Fruit fly (Drosophila melanogaster): ENCODE data around the gene Pburs.
A peak's percentile ranks its signal among the peaks of the same experiment; 100 is the strongest.

The Pburs gene

DNA sequence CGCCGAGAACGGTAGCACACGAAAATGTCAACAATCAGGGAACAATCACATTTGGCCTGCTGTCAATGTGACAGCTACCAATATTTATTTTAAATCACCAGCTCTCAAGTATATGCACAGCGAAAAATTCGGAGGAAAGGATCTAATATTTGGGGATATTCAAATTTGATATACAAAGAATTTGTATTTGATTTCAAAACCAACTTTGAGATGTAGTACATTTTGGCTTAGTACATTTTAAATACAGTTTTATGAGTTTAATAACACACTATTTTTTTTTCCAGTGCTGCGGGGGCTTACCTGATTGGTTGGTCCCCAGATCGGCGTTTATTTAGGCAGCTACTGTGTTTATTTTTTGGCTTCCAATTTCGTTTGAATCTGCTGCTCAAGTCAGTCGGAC is 43.9 kb upstream of the Pburs start (continued):
- TF ChIP-seq Meics (GFP tag; optimal IDR thresholded peaks at IDR 0.05) (peak; percentile 41), lov (optimal IDR thresholded peaks at IDR 0.05) (no peak), lov (GFP tag; IDR thresholded peaks at IDR 0.05) (peak; percentile 86), ranshi (GFP tag; IDR thresholded peaks at IDR 0.05) (peak; percentile 63), CG8944 (GFP tag; optimal IDR thresholded peaks at IDR 0.05) (peak; percentile 75), CG32767 (GFP tag; IDR thresholded peaks at IDR 0.05) (peak; percentile 70; the same call in 1 of the 2 replicates), NfI (GFP tag; optimal IDR thresholded peaks at IDR 0.05) (peak; percentile 51), CG11456 (GFP tag; IDR thresholded peaks at IDR 0.05) (peak; percentile 64; the same call in 1 of the 3 replicates), CG18476 (GFP tag; optimal IDR thresholded peaks at IDR 0.05) (peak; percentile 66), sim (GFP tag; IDR thresholded peaks at IDR 0.05) (no peak), Jarid2 (GFP tag; optimal IDR thresholded peaks at IDR 0.05) (peak; percentile 38), Dp (GFP tag; optimal IDR thresholded peaks at IDR 0.05) (no peak), fd64A (GFP tag; optimal IDR thresholded peaks at IDR 0.05) (peak; percentile 49), CG13296 (GFP tag; optimal IDR thresholded peaks at IDR 0.05) (peak; percentile 20), CG7786 (GFP tag; optimal IDR thresholded peaks at IDR 0.05) (peak; percentile 76), prd (optimal IDR thresholded peaks at IDR 0.05) (no peak), prd (GFP tag; IDR thresholded peaks at IDR 0.05) (peak; percentile 92), CG18764 (GFP tag; optimal IDR thresholded peaks at IDR 0.05) (peak; percentile 55), CG32772 (GFP tag; IDR thresholded peaks at IDR 0.05) (peak; percentile 68), CG7963 (GFP tag; IDR thresholded peaks at IDR 0.05; ENCODE audit: partially characterized antibody) (no peak), gcm (GFP tag; optimal IDR thresholded peaks at IDR 0.05) (peak; percentile 87), sd (tag; optimal IDR thresholded peaks at IDR 0.05) (no peak), Lhr (GFP tag; optimal IDR thresholded peaks at IDR 0.05) (peak; percentile 66), Sry-δ (GFP tag; optimal IDR thresholded peaks at IDR 0.05) (peak; percentile 41), CG10366 (GFP tag; IDR thresholded peaks at IDR 0.05) (peak; percentile 62), kni (GFP tag; optimal IDR thresholded peaks at IDR 0.05) (peak; percentile 45), zen2 (GFP tag; IDR thresholded peaks at IDR 0.05; ENCODE audit: partially characterized antibody) (no peak), CG11085 (GFP tag; IDR thresholded peaks at IDR 0.05) (no peak), rib (GFP tag; IDR thresholded peaks at IDR 0.05) (no peak), fu2 (GFP tag; optimal IDR thresholded peaks at IDR 0.05) (peak; percentile 66), az2 (GFP tag; optimal IDR thresholded peaks at IDR 0.05) (peak; percentile 85), pho (GFP tag; optimal IDR thresholded peaks at IDR 0.05) (peak; percentile 60), CG10565 (GFP tag; optimal IDR thresholded peaks at IDR 0.05) (peak; percentile 65), stc (GFP tag; IDR thresholded peaks at IDR 0.05) (peak; percentile 74), Sry-β (GFP tag; optimal IDR thresholded peaks at IDR 0.05) (no peak), CG7928 (GFP tag; optimal IDR thresholded peaks at IDR 0.05) (no peak), Dip2 (GFP tag; IDR thresholded peaks at IDR 0.05) (no peak), CG3163 (GFP tag; optimal IDR thresholded peaks at IDR 0.05) (peak; percentile 51), croc (GFP tag; conservative IDR thresholded peaks at IDR 0.05) (peak; percentile 72), CG7556 (GFP tag; optimal IDR thresholded peaks at IDR 0.05) (peak; percentile 85), stwl (tag; optimal IDR thresholded peaks at IDR 0.05) (peak; percentile 36), seq (GFP tag; IDR thresholded peaks at IDR 0.05) (peak; percentile 68; the same call in 1 of the 2 replicates), CG15073 (GFP tag; optimal IDR thresholded peaks at IDR 0.05) (no peak), CG6765 (GFP tag; optimal IDR thresholded peaks at IDR 0.05) (no peak), bsh (GFP tag; optimal IDR thresholded peaks at IDR 0.05) (peak in 1 of 2 experiments; percentile 85), CG4820 (GFP tag; optimal IDR thresholded peaks at IDR 0.05) (peak; percentile 84), cad (GFP tag; optimal IDR thresholded peaks at IDR 0.05) (no peak), CG4707 (GFP tag; optimal IDR thresholded peaks at IDR 0.05) (peak; percentile 59), dmrt99B (tag; optimal IDR thresholded peaks at IDR 0.05) (peak; percentile 82), CG12769 (tag; optimal IDR thresholded peaks at IDR 0.05) (peak; percentile 73), Doc3 (GFP tag; IDR thresholded peaks at IDR 0.05; ENCODE audit: partially characterized antibody) (no peak)
